Fruit fly (Drosophila melanogaster) whole organism, embryonic: Measurements from ENCODE around the gene uncNacbeta.

Experiments
- Abd-B ChIP-seq: fragments of 200-800 bp; sonication (Bioruptor generic); optimal IDR thresholded peaks from 2 replicates; lab custom pipeline; 2018; ENCODE audit warnings: missing biosample characterization, mild to moderate bottlenecking, missing genetic modification characterization, moderate library complexity
- Asciz ChIP-seq: fragments of 200-800 bp; sonication (Bioruptor generic); optimal IDR thresholded peaks from 2 replicates; lab custom pipeline; 2017; ENCODE audit warnings: missing biosample characterization, mild to moderate bottlenecking, missing genetic modification characterization, missing genetic modification reagents
- BEAF-32 ChIP-seq: fragments of 200-800 bp; sonication (Bioruptor generic); optimal IDR thresholded peaks from 3 replicates; lab custom pipeline; 2017; ENCODE audit warnings: missing biosample characterization, missing genetic modification characterization, mild to moderate bottlenecking, moderate library complexity, missing genetic modification reagents
- CG10209 ChIP-seq: fragments of 200-800 bp; sonication (Bioruptor generic); optimal IDR thresholded peaks from 3 replicates; lab custom pipeline; 2017; ENCODE audit warnings: missing biosample characterization, mild to moderate bottlenecking, missing genetic modification characterization, missing genetic modification reagents
- CG10654 ChIP-seq: fragments of 200-800 bp; sonication (Bioruptor generic); optimal IDR thresholded peaks from 2 replicates; lab custom pipeline; 2016; ENCODE audit warnings: missing biosample characterization, missing genetic modification characterization
- CG11093 ChIP-seq: fragments of 200-800 bp; sonication (Bioruptor generic); IDR thresholded peaks from 3 replicates; pipeline ENCODE4 v1.3.6; 2022; ENCODE audit warnings: missing biosample characterization, missing genetic modification characterization
- CG13624 ChIP-seq: fragments of 200-800 bp; sonication (Bioruptor generic); optimal IDR thresholded peaks from 2 replicates; lab custom pipeline; 2016; ENCODE audit warnings: missing biosample characterization, missing genetic modification characterization
- CG13775 ChIP-seq: fragments of 200-800 bp; sonication (Bioruptor generic); optimal IDR thresholded peaks from 3 replicates; lab custom pipeline; 2017; ENCODE audit warnings: missing biosample characterization, mild to moderate bottlenecking, missing genetic modification characterization
- CG14441 ChIP-seq: fragments of 200-800 bp; sonication (Bioruptor generic); IDR thresholded peaks from 2 replicates; pipeline ENCODE4 v1.3.6; 2022; ENCODE audit warnings: missing biosample characterization, missing genetic modification characterization
- CG14667 ChIP-seq: fragments of 200-800 bp; sonication (Bioruptor generic); IDR thresholded peaks from 2 replicates; pipeline ENCODE4 v1.3.6; 2022; ENCODE audit warnings: missing biosample characterization, missing genetic modification characterization
- CG1603 ChIP-seq: fragments of 200-800 bp; sonication (Bioruptor generic); optimal IDR thresholded peaks from 2 replicates; lab custom pipeline; 2019; ENCODE audit warnings: missing biosample characterization, mild to moderate bottlenecking, missing genetic modification characterization, moderate library complexity
- CG16813 ChIP-seq: fragments of 200-800 bp; sonication (Bioruptor generic); IDR thresholded peaks from 3 replicates; pipeline ENCODE4 v1.3.6; 2022; ENCODE audit warnings: missing biosample characterization, missing genetic modification characterization; ENCODE audit not compliant: partially characterized antibody
- CG17328 ChIP-seq: fragments of 200-800 bp; sonication (Bioruptor generic); IDR thresholded peaks from 2 replicates; pipeline ENCODE4 v1.3.6; 2022; ENCODE audit warnings: missing biosample characterization, missing genetic modification characterization
- CG17612 ChIP-seq: fragments of 200-800 bp; sonication (Bioruptor generic); IDR thresholded peaks from 2 replicates; pipeline ENCODE4 v1.3.6; 2022; ENCODE audit warnings: missing biosample characterization, missing genetic modification characterization
- CG18619 ChIP-seq: fragments of 200-800 bp; sonication (Bioruptor generic); optimal IDR thresholded peaks from 3 replicates; lab custom pipeline; 2017; ENCODE audit warnings: missing biosample characterization, mild to moderate bottlenecking, missing genetic modification characterization
- CG2120 ChIP-seq: fragments of 200-800 bp; sonication (Bioruptor generic); optimal IDR thresholded peaks from 3 replicates; lab custom pipeline; 2016; ENCODE audit warnings: missing biosample characterization, missing genetic modification characterization
- CG3065 ChIP-seq: fragments of 200-800 bp; sonication (Bioruptor generic); optimal IDR thresholded peaks from 2 replicates; lab custom pipeline; 2016; ENCODE audit warnings: missing biosample characterization, missing genetic modification characterization
- CG32532 ChIP-seq: fragments of 200-800 bp; sonication (Bioruptor generic); IDR thresholded peaks from 2 replicates; pipeline ENCODE4 v1.3.6; 2022; ENCODE audit warnings: missing biosample characterization, missing genetic modification characterization
- CG6689 ChIP-seq: fragments of 200-800 bp; sonication (Bioruptor generic); IDR thresholded peaks from 2 replicates; pipeline ENCODE4 v1.3.6; 2022; ENCODE audit warnings: missing biosample characterization, missing genetic modification characterization
- CG6813 ChIP-seq: fragments of 200-800 bp; sonication (Bioruptor generic); optimal IDR thresholded peaks from 2 replicates; lab custom pipeline; 2017; ENCODE audit warnings: missing biosample characterization, missing genetic modification characterization, mild to moderate bottlenecking, moderate library complexity, missing genetic modification reagents
- CG7839 ChIP-seq: fragments of 200-800 bp; sonication (Bioruptor generic); optimal IDR thresholded peaks from 3 replicates; lab custom pipeline; 2018; ENCODE audit warnings: missing biosample characterization, mild to moderate bottlenecking, missing genetic modification characterization, moderate library complexity
- Dip2 ChIP-seq: fragments of 200-800 bp; sonication (Bioruptor generic); IDR thresholded peaks from 2 replicates; pipeline ENCODE4 v1.3.6; 2022; ENCODE audit warnings: missing biosample characterization, missing genetic modification characterization
- Dp ChIP-seq: fragments of 200-800 bp; sonication (Bioruptor generic); optimal IDR thresholded peaks from 2 replicates; lab custom pipeline; 2018; ENCODE audit warnings: missing biosample characterization, mild to moderate bottlenecking, missing genetic modification characterization, moderate library complexity
- Fer3 ChIP-seq: fragments of 200-800 bp; sonication (Bioruptor generic); optimal IDR thresholded peaks from 2 replicates; lab custom pipeline; 2018; ENCODE audit warnings: missing biosample characterization, mild to moderate bottlenecking, missing genetic modification characterization, moderate library complexity
- H2.0 ChIP-seq: fragments of 200-800 bp; sonication (Bioruptor generic); IDR thresholded peaks from 2 replicates; pipeline ENCODE4 v1.3.6; 2022; ENCODE audit warnings: missing biosample characterization, missing genetic modification characterization
- HHEX ChIP-seq: fragments of 200-800 bp; sonication (Bioruptor generic); optimal IDR thresholded peaks from 3 replicates; lab custom pipeline; 2017; ENCODE audit warnings: missing biosample characterization, mild to moderate bottlenecking, missing genetic modification characterization, missing genetic modification reagents
- Mad ChIP-seq: fragments of 200-800 bp; sonication (Bioruptor generic); optimal IDR thresholded peaks from 2 replicates; lab custom pipeline; 2016; ENCODE audit warnings: missing biosample characterization, missing genetic modification characterization
- NC2β ChIP-seq: fragments of 200-800 bp; sonication (Bioruptor generic); optimal IDR thresholded peaks from 2 replicates; lab custom pipeline; 2016; ENCODE audit warnings: missing biosample characterization, missing genetic modification characterization
- PHDP ChIP-seq: fragments of 200-800 bp; sonication (Bioruptor generic); optimal IDR thresholded peaks from 3 replicates; lab custom pipeline; 2018; ENCODE audit warnings: missing biosample characterization, mild to moderate bottlenecking, missing genetic modification characterization, moderate library complexity
- Six4 ChIP-seq: fragments of 200-800 bp; sonication (Bioruptor generic); optimal IDR thresholded peaks from 2 replicates; lab custom pipeline; 2016; ENCODE audit warnings: missing biosample characterization, missing genetic modification characterization
- Taf1 ChIP-seq: fragments of 200-800 bp; sonication (Bioruptor generic); IDR thresholded peaks from 2 replicates; pipeline ENCODE4 v1.3.6; 2022; ENCODE audit warnings: missing biosample characterization, missing genetic modification characterization
- Xrp1 ChIP-seq: fragments of 200-800 bp; sonication (Bioruptor generic); IDR thresholded peaks from 2 replicates; pipeline ENCODE4 v1.3.6; 2022; ENCODE audit warnings: missing biosample characterization, missing genetic modification characterization
- ac ChIP-seq: fragments of 200-800 bp; sonication (Bioruptor generic); optimal IDR thresholded peaks from 3 replicates; lab custom pipeline; 2017; ENCODE audit warnings: missing biosample characterization, mild to moderate bottlenecking, missing genetic modification characterization
- ash1 ChIP-seq: fragments of 200-800 bp; sonication (Bioruptor generic); optimal IDR thresholded peaks from 2 replicates; lab custom pipeline; 2018; ENCODE audit warnings: missing biosample characterization, mild to moderate bottlenecking, missing genetic modification characterization
- crol ChIP-seq: fragments of 200-800 bp; sonication (Bioruptor generic); IDR thresholded peaks from 2 replicates; pipeline ENCODE4 v1.3.6; 2022; ENCODE audit warnings: missing biosample characterization, missing genetic modification characterization
- dysf ChIP-seq: fragments of 200-800 bp; sonication (Bioruptor generic); IDR thresholded peaks from 3 replicates; pipeline ENCODE4 v1.3.6; 2022; ENCODE audit warnings: missing biosample characterization, missing genetic modification characterization
- gt ChIP-seq: fragments of 200-800 bp; sonication (Bioruptor generic); IDR thresholded peaks from 2 replicates; pipeline ENCODE4 v1.3.6; 2022; ENCODE audit warnings: missing biosample characterization, missing genetic modification characterization
- lbe ChIP-seq: fragments of 200-800 bp; sonication (Bioruptor generic); optimal IDR thresholded peaks from 2 replicates; lab custom pipeline; 2016; ENCODE audit warnings: missing biosample characterization, mild to moderate bottlenecking, missing genetic modification characterization
- nmo ChIP-seq: fragments of 200-800 bp; sonication (Bioruptor generic); optimal IDR thresholded peaks from 2 replicates; lab custom pipeline; 2018; ENCODE audit warnings: missing biosample characterization, mild to moderate bottlenecking, missing genetic modification characterization, moderate library complexity
- nom ChIP-seq: fragments of 200-800 bp; sonication (Bioruptor generic); optimal IDR thresholded peaks from 2 replicates; lab custom pipeline; 2017; ENCODE audit warnings: missing biosample characterization, missing genetic modification characterization, mild to moderate bottlenecking, moderate library complexity, missing genetic modification reagents
- otp ChIP-seq: fragments of 200-800 bp; sonication (Bioruptor generic); IDR thresholded peaks from 3 replicates; pipeline ENCODE4, ENCODE4 v1.3.6; 2022; ENCODE audit warnings: missing biosample characterization, missing genetic modification characterization
- p53 ChIP-seq: fragments of 200-800 bp; sonication (Bioruptor generic); optimal IDR thresholded peaks from 2 replicates; lab custom pipeline; 2016; ENCODE audit warnings: missing biosample characterization, missing genetic modification characterization
- repo ChIP-seq: fragments of 200-800 bp; sonication (Bioruptor generic); optimal IDR thresholded peaks from 2 replicates; lab custom pipeline; 2016; ENCODE audit warnings: missing biosample characterization, missing genetic modification characterization
- row ChIP-seq: fragments of 200-800 bp; sonication (Bioruptor generic); IDR thresholded peaks from 3 replicates; pipeline ENCODE4 v1.3.6; 2022; ENCODE audit warnings: missing biosample characterization, missing genetic modification characterization
- shn ChIP-seq: fragments of 200-800 bp; sonication (Bioruptor generic); optimal IDR thresholded peaks from 3 replicates; lab custom pipeline; 2016; ENCODE audit warnings: missing biosample characterization, missing genetic modification characterization
- slp2 ChIP-seq: fragments of 200-800 bp; sonication (Bioruptor generic); optimal IDR thresholded peaks from 2 replicates; lab custom pipeline; 2016; ENCODE audit warnings: missing biosample characterization, missing genetic modification characterization
- so ChIP-seq: fragments of 200-800 bp; sonication (Bioruptor generic); IDR thresholded peaks from 3 replicates; pipeline ENCODE4 v1.3.6; 2022; ENCODE audit warnings: missing biosample characterization, missing genetic modification characterization
- tgo ChIP-seq: fragments of 200-800 bp; sonication (Bioruptor generic); IDR thresholded peaks from 3 replicates; pipeline ENCODE4 v1.3.6; 2022; ENCODE audit warnings: missing biosample characterization, missing genetic modification characterization
- ttk ChIP-seq: fragments of 200-800 bp; sonication (Bioruptor generic); IDR thresholded peaks from 2 replicates; pipeline ENCODE4 v2.1.2; 2022; ENCODE audit warnings: missing biosample characterization, missing genetic modification characterization
- tup ChIP-seq: fragments of 200-800 bp; sonication (Bioruptor generic); optimal IDR thresholded peaks from 2 replicates; lab custom pipeline; 2016; ENCODE audit warnings: missing biosample characterization, mild to moderate bottlenecking, missing genetic modification characterization, moderate library complexity
- wek ChIP-seq: fragments of 200-800 bp; sonication (Bioruptor generic); optimal IDR thresholded peaks from 3 replicates; lab custom pipeline; 2018; ENCODE audit warnings: missing biosample characterization, mild to moderate bottlenecking, missing genetic modification characterization, moderate library complexity

The uncNacbeta gene

DNA sequence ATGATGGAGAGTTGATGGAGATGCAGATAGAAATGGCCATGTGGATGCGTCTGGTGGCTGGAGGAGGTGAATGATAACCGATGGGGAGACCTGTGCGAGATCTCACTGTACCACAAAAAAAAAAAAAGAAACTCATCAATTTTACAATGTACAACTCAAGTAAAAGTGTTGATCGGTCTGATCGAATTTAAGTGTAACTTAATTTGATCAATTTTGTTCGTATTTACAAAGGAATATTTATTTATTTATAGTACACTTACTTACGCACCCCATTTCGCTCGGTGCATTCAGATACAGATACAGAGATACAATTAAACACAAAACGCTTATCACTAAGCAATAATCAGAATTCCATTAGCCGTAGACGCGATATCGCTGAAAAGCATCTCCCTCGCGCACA is 40.9 kb downstream of the uncNacbeta start (continued):
- no peak for TF ChIP-seq p53
- peak; percentile 75 for TF ChIP-seq Xrp1 (GFP tag; lab: Robert Waterston, UW)
- TF ChIP-seq shn, result no peak
- no peak for TF ChIP-seq lbe (GFP tag; lab: Kevin White, UChicago)
- no peak for TF ChIP-seq Taf1
- TF ChIP-seq CG13775, result peak; percentile 44
- TF ChIP-seq CG14667 (GFP tag; lab: Robert Waterston, UW), result peak; percentile 16; the same call in 1 of the 2 replicates
- peak; percentile 64 for TF ChIP-seq Asciz (GFP tag; lab: Kevin White, UChicago)
- TF ChIP-seq HHEX (GFP tag; lab: Kevin White, UChicago), result peak; percentile 50
- TF ChIP-seq CG32532 (GFP tag; lab: Robert Waterston, UW), result 0 out of 2 replicates have a peak, but pooled peaks have one; percentile 23
- no peak for TF ChIP-seq CG13624 (GFP tag; lab: Kevin White, UChicago)
- no peak; the same call in 2 of the 3 replicates for TF ChIP-seq so (GFP tag; lab: Robert Waterston, UW)
- TF ChIP-seq otp (GFP tag; lab: Robert Waterston, UW), result peak; percentile 78
- TF ChIP-seq CG16813, result no peak
- TF ChIP-seq nmo, result peak; percentile 74
- TF ChIP-seq slp2, result peak; percentile 14
- TF ChIP-seq CG1603, result peak; percentile 45
- TF ChIP-seq Six4 (GFP tag; lab: Kevin White, UChicago), result no peak
- TF ChIP-seq Dip2, result no peak
- peak; percentile 10; the same call in 1 of the 2 replicates for TF ChIP-seq gt (GFP tag; lab: Robert Waterston, UW)
- TF ChIP-seq Dp (GFP tag; lab: Kevin White, UChicago), result no peak
- no peak for TF ChIP-seq wek (GFP tag; lab: Kevin White, UChicago)
- TF ChIP-seq NC2β (GFP tag; lab: Kevin White, UChicago), result peak; percentile 31
- no peak for TF ChIP-seq tup (GFP tag; lab: Kevin White, UChicago)
- peak; percentile 70 for TF ChIP-seq CG6689
- no peak for TF ChIP-seq ac
- TF ChIP-seq BEAF-32 (GFP tag; lab: Kevin White, UChicago), result no peak
- TF ChIP-seq CG17612, result no peak
- TF ChIP-seq CG7839, result peak; percentile 58
- no peak for TF ChIP-seq CG2120 (GFP tag; lab: Kevin White, UChicago)
- TF ChIP-seq ash1 (GFP tag; lab: Kevin White, UChicago), result no peak
- TF ChIP-seq repo (GFP tag; lab: Kevin White, UChicago), result no peak
- TF ChIP-seq tgo (GFP tag; lab: Robert Waterston, UW), result peak; percentile 60; the same call in 2 of the 3 replicates
- peak; percentile 61 for TF ChIP-seq CG17328 (GFP tag; lab: Robert Waterston, UW)
- peak; percentile 35; the same call in 1 of the 3 replicates for TF ChIP-seq CG11093
- TF ChIP-seq CG10654 (GFP tag; lab: Kevin White, UChicago), result peak; percentile 5
- peak; percentile 40; the same call in 1 of the 3 replicates for TF ChIP-seq dysf (GFP tag; lab: Robert Waterston, UW)
- peak; percentile 62 for TF ChIP-seq CG10209
- no peak for TF ChIP-seq nom
- TF ChIP-seq PHDP, result peak; percentile 50
- TF ChIP-seq ttk, result peak; percentile 44; the same call in 1 of the 2 replicates
- TF ChIP-seq CG14441, result peak; percentile 54; the same call in 1 of the 2 replicates
- TF ChIP-seq Fer3 (tag; lab: Kevin White, UChicago), result peak; percentile 42
- peak; percentile 62; the same call in 2 of the 3 replicates for TF ChIP-seq row (GFP tag; lab: Robert Waterston, UW)
- no peak for TF ChIP-seq Mad
- TF ChIP-seq H2.0 (GFP tag; lab: Robert Waterston, UW), result peak; percentile 20; the same call in 1 of the 2 replicates
- TF ChIP-seq CG18619 (GFP tag; lab: Kevin White, UChicago), result no peak
- TF ChIP-seq Abd-B (GFP tag; lab: Kevin White, UChicago), result peak; percentile 4
- no peak for TF ChIP-seq CG3065 (GFP tag; lab: Kevin White, UChicago)
- peak; percentile 52 for TF ChIP-seq CG6813 (GFP tag; lab: Kevin White, UChicago)
- TF ChIP-seq crol, result no peak
